Worm (Caenorhabditis elegans) whole organism, mixed stage, embryonic: ENCODE data around the gene fbxa-36.
"Not testable (repeated sequence)": the region's sequence is repeated elsewhere in the genome, so short reads cannot be mapped to it uniquely, and the experiment has no call there.

ENCODE experiments used
- bed-3 ChIP-seq: fragments of 200-800 bp; sonication (Bioruptor generic); optimal IDR thresholded peaks from 3 replicates; lab custom pipeline; 2018; ENCODE audit warnings: mild to moderate bottlenecking, missing genetic modification characterization, moderate library complexity, missing compliant biosample characterization
- ceh-39 ChIP-seq: fragments of 150-350 bp; optimal IDR thresholded peaks from 2 replicates; lab custom pipeline; 2014; ENCODE audit warnings: missing biosample characterization, missing genetic modification characterization
- ces-1 ChIP-seq: fragments of 150-350 bp; optimal IDR thresholded peaks from 2 replicates; lab custom pipeline; 2014; ENCODE audit warnings: missing biosample characterization, missing genetic modification reagents, missing genetic modification characterization
- cnd-1 ChIP-seq: fragments of 200-800 bp; sonication (Bioruptor generic); optimal IDR thresholded peaks from 2 replicates; lab custom pipeline; 2018; ENCODE audit warnings: mild to moderate bottlenecking, missing genetic modification characterization, missing compliant biosample characterization
- mab-5 ChIP-seq: fragments of 150-350 bp; optimal IDR thresholded peaks from 2 replicates; lab custom pipeline; 2014; ENCODE audit warnings: missing biosample characterization, missing genetic modification characterization
- mls-2 ChIP-seq: sonication (generic microtip); optimal IDR thresholded peaks from 2 replicates; lab custom pipeline; 2016; ENCODE audit warnings: mild to moderate bottlenecking, missing genetic modification characterization, moderate library complexity, missing compliant biosample characterization
- nhr-2 ChIP-seq: fragments of 150-350 bp; optimal IDR thresholded peaks from 2 replicates; lab custom pipeline; 2014; ENCODE audit warnings: missing biosample characterization, missing genetic modification characterization
- nhr-237 ChIP-seq: fragments of 150-350 bp; optimal IDR thresholded peaks from 2 replicates; lab custom pipeline; 2014; ENCODE audit warnings: missing biosample characterization, missing genetic modification characterization
- nhr-76 ChIP-seq: sonication (generic microtip); optimal IDR thresholded peaks from 2 replicates; lab custom pipeline; 2017; ENCODE audit warnings: missing biosample characterization, missing genetic modification characterization
- sem-2 ChIP-seq: fragments of 200-800 bp; sonication (Bioruptor generic); optimal IDR thresholded peaks from 2 replicates; lab custom pipeline; 2018; ENCODE audit warnings: mild to moderate bottlenecking, missing genetic modification characterization, missing compliant biosample characterization
- snpc-4 ChIP-seq: fragments of 150-350 bp; optimal IDR thresholded peaks from 2 replicates; lab custom pipeline; 2014; ENCODE audit warnings: missing biosample characterization, missing genetic modification characterization
- tbx-8 ChIP-seq: fragments of 200-800 bp; sonication (Bioruptor generic); optimal IDR thresholded peaks from 2 replicates; lab custom pipeline; 2018; ENCODE audit warnings: mild to moderate bottlenecking, missing genetic modification characterization, moderate library complexity, missing compliant biosample characterization
- unc-120 ChIP-seq: sonication (generic microtip); optimal IDR thresholded peaks from 2 replicates; lab custom pipeline; 2017; ENCODE audit warnings: missing genetic modification characterization, missing compliant biosample characterization; ENCODE audit not compliant: poor library complexity, severe bottlenecking
- zip-8 ChIP-seq: fragments of 150-350 bp; optimal IDR thresholded peaks from 2 replicates; lab custom pipeline; 2014; ENCODE audit warnings: missing biosample characterization, missing genetic modification characterization
- ztf-11 ChIP-seq: fragments of 150-350 bp; optimal IDR thresholded peaks from 2 replicates; lab custom pipeline; 2014; ENCODE audit warnings: missing biosample characterization, missing genetic modification characterization

Gene fbxa-36

DNA sequence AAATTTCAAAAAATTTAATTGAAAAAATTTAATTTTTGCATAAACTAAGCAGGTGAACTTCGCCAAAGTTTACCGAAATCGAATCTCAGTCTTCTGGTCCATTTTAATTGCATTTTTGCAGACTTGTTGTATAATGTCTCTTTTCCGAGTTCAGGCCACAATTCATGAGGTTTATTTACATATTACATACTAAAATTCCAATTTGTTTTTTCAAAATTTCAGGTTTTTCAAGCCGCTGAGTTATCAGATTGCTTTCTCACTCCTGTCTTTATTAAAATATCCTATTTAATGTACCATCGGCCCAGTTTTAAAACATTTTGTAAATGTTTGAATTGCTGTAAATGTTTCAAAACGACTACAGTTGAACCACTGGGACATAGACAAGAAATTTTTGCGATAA lies 36.5 kb downstream of the fbxa-36 start, which contains the start of gene fbxa-208:
Gene fbxa-208 (plus strand): TSS at position 301 of the 400 bp plus-strand sequence.
- TF ChIP-seq mls-2 (tag; lab: Kevin White, UChicago); nhr-76 (tag; lab: Kevin White, UChicago); zip-8: not testable (repeated sequence)
- TF ChIP-seq, all 35 proteins: peak for 0; not testable (repeated sequence) for 35

DNA sequence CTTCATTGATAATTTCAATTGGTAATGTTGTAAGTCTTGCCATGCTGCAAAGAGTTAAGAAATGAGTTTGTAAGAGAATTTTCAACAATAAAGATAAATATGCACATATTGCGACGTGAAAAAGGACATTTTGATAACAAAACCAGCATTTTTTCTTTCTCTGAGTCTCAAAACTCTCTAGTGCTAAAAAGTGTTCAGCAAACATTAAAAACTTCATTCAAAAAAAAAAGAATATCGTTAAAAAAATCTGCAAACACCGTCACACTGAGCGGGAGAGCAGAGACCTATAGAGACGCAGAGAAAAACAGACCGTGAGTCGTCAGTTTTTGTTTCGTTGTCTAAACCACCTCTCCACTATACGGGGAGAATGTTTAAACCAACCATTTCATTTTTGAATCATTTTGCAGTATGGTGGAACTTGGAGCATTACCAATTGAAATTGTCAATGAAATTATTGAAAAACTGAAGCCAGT lies 43.9 kb downstream of the fbxa-36 start, which contains the start of the genes fbxa-76 and fbxa-77:
Gene fbxa-76 (minus strand): TSS at position 51 of the 473 bp plus-strand sequence.
Gene fbxa-77 (plus strand): TSS at position 365 of the 473 bp plus-strand sequence.
- TF ChIP-seq mab-5 (tag; lab: Kevin White, UChicago) (no peak), ceh-39 (tag; lab: Kevin White, UChicago) (no peak), zip-8 (no peak), ztf-11 (no peak)

DNA sequence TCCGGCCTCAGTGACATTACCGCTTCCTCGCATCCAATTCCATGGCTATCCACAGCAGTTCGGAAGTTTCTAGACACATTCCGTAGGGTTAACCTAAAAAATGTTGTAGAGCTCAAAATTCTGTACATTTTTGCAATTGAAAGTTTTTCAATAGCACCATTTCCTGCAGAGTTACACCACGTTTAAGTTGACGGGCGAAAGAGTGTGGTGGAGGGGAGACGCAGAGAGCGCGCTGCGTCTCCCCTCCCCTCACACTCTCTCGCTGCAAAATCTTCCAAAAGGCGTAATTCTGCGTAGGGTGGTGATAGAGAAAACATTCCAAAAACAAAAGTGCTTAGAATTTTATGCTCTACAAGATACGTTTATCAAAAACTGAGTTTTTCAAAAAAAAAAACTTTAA lies 44.7 kb downstream of the fbxa-36 start:
- TF ChIP-seq bed-3 (GFP tag; lab: Kevin White, UChicago) (no peak), tbx-8 (GFP tag; lab: Kevin White, UChicago) (no peak), cnd-1 (tag; lab: Kevin White, UChicago) (no peak), ztf-11 (no peak), unc-120 (no peak), nhr-2 (tag; lab: Kevin White, UChicago) (no peak), nhr-76 (tag; lab: Kevin White, UChicago) (no peak), nhr-237 (tag; lab: Kevin White, UChicago) (no peak), sem-2 (GFP tag; lab: Kevin White, UChicago) (no peak), snpc-4 (tag; lab: Kevin White, UChicago) (no peak)

DNA sequence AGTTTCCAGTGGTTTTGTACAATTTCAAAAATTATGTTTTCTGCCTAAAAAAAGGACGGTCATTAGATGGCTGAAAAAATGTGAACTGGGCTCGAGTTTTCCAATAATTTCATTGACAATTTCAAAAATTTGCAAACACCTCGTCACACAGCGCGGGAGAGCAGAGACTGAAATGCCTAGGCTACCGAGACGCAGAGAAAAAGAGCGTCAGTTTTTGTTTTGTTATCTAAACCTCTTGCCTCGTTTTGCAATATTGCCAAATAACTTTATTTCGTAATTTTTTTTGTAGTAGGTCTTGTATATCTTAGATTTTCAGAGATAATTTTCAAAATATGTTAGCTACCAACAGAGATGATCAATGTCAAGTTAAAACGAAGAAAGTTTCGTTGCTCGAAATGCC lies 49.8 kb downstream of the fbxa-36 start, which contains the start of gene fbxa-63:
Gene fbxa-63 (plus strand): TSS at position 310 of the 400 bp plus-strand sequence.
- peak; percentile 11 for TF ChIP-seq ces-1 (GFP tag; lab: Kevin White, UChicago)
- no peak for TF ChIP-seq mab-5 (tag; lab: Kevin White, UChicago)
